Worm (Caenorhabditis elegans) whole organism, L4/young adult: ENCODE data around the gene irld-33.

Experiments used
- W03F9.2 ChIP-seq: fragments of 150-350 bp; optimal IDR thresholded peaks from 2 replicates; lab custom pipeline; 2014; ENCODE audit warnings: missing biosample characterization, missing genetic modification characterization
- dao-5 ChIP-seq: sonication (generic microtip); optimal IDR thresholded peaks from 2 replicates; lab custom pipeline; 2016; ENCODE audit warnings: missing genotype, missing genetic modification characterization, moderate library complexity, missing compliant biosample characterization
- him-1 ChIP-seq: sonication (generic microtip); optimal IDR thresholded peaks from 2 replicates; lab custom pipeline; 2016; ENCODE audit warnings: missing genotype, missing genetic modification reagents, missing genetic modification characterization, missing compliant biosample characterization

DNA sequence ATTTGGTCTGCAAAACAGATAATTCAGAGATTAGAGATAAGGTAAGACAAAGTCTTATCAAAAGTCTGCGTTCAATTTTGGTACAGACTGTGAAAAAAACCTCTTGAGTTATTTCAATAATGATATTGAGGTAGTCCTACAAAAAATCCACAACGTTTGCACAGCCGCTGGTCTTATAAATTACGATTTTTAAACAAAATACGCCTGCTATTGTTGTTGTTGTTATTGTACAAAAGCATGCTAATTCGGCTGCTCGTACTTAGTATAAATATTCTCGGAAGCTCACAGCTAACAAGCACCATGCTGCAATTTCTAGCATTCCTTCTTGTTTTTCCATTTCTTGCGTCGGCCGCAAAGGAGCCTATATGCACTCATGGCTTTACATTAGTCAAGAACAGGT lies 5.3 kb downstream of the irld-33 start, which contains the start of gene clec-19:
- TF ChIP-seq dao-5 (tag; lab: Kevin White, UChicago) = no peak
- no peak for TF ChIP-seq him-1 (tag; lab: Kevin White, UChicago)
- no peak for TF ChIP-seq W03F9.2 (tag; lab: Kevin White, UChicago)
